Fruit fly (Drosophila melanogaster) whole organism, adult: Measurements from ENCODE around the gene CG11095.

Experiments used
- CG11617 ChIP-seq: fragments of 200-800 bp; sonication (Bioruptor generic); optimal IDR thresholded peaks from 2 replicates; lab custom pipeline; 2017; ENCODE audit warnings: mild to moderate bottlenecking, missing biosample characterization, missing genetic modification reagents, missing genetic modification characterization
- CG5204 ChIP-seq: fragments of 200-800 bp; sonication (Bioruptor generic); optimal IDR thresholded peaks from 2 replicates; lab custom pipeline; 2016; ENCODE audit warnings: missing biosample characterization, missing genetic modification characterization
- CG7045 ChIP-seq: fragments of 200-800 bp; sonication (Bioruptor generic); optimal IDR thresholded peaks from 2 replicates; lab custom pipeline; 2017; ENCODE audit warnings: missing biosample characterization, mild to moderate bottlenecking, missing genetic modification characterization
- Clk ChIP-seq: fragments of 200-800 bp; sonication (Bioruptor generic); optimal IDR thresholded peaks from 2 replicates; lab custom pipeline; 2017; ENCODE audit warnings: missing biosample characterization, missing genetic modification characterization
- Crg-1 ChIP-seq: fragments of 200-800 bp; sonication (Bioruptor generic); optimal IDR thresholded peaks from 2 replicates; lab custom pipeline; 2016; ENCODE audit warnings: missing biosample characterization, missing genetic modification characterization
- kay ChIP-seq: fragments of 200-800 bp; sonication (Bioruptor generic); peaks from one replicate; lab custom pipeline; 2016; ENCODE audit warnings: missing biosample characterization, missing genetic modification characterization, borderline replicate concordance
- tj ChIP-seq: fragments of 200-800 bp; sonication (Bioruptor generic); optimal IDR thresholded peaks from 3 replicates; lab custom pipeline; 2017; ENCODE audit warnings: missing biosample characterization, mild to moderate bottlenecking, missing genetic modification characterization, moderate library complexity

dm6 chrX:13762372-13762883 is 49.1 kb upstream of the CG11095 start, which contains the start of gene rdgB:
- TF ChIP-seq Crg-1 (GFP tag; lab: Kevin White, UChicago): peak; percentile 87
- peak; percentile 87 for TF ChIP-seq CG11617 (GFP tag; lab: Kevin White, UChicago)
- TF ChIP-seq CG7045 (GFP tag; lab: Kevin White, UChicago): peak; percentile 83
- TF ChIP-seq tj (GFP tag; lab: Kevin White, UChicago): peak; percentile 80
- TF ChIP-seq CG5204: peak; percentile 82
- no peak for TF ChIP-seq kay
- TF ChIP-seq Clk: peak; percentile 35
